Worm (Caenorhabditis elegans) whole organism, midembryonic: ENCODE data around the gene twk-44.

Experiments used
- T22C8.4 ChIP-seq: fragments of 200-800 bp; sonication (Bioruptor generic); IDR thresholded peaks from 2 replicates; pipeline ENCODE4 v1.3.6; 2022; ENCODE audit warnings: missing genetic modification characterization, missing compliant biosample characterization
- cog-1 ChIP-seq: sonication (generic microtip); optimal IDR thresholded peaks from 2 replicates; lab custom pipeline; 2016; ENCODE audit warnings: missing genetic modification characterization, missing compliant biosample characterization
- flt-1 ChIP-seq: fragments of 200-800 bp; sonication (Bioruptor generic); IDR thresholded peaks from 2 replicates; pipeline ENCODE4 v1.3.6; 2022; ENCODE audit warnings: missing genetic modification characterization, missing compliant biosample characterization
- klf-2 ChIP-seq: fragments of 200-800 bp; sonication (Bioruptor generic); conservative IDR thresholded peaks from 2 replicates; pipeline ENCODE4 v1.3.6; 2022; ENCODE audit warnings: missing genetic modification reagents, missing genetic modification characterization, missing compliant biosample characterization
- med-1 ChIP-seq: sonication (generic microtip); optimal IDR thresholded peaks from 2 replicates; lab custom pipeline; 2017; ENCODE audit warnings: missing genetic modification characterization, mild to moderate bottlenecking, missing compliant biosample characterization, antibody characterized with exemption, missing genetic modification reagents; ENCODE audit not compliant: insufficient read depth
- ref-1 ChIP-seq: fragments of 200-800 bp; sonication (Bioruptor generic); conservative IDR thresholded peaks from 2 replicates; pipeline ENCODE4 v1.3.6; 2022; ENCODE audit warnings: missing genetic modification reagents, missing genetic modification characterization, missing compliant biosample characterization
- tab-1 ChIP-seq: fragments of 200-800 bp; sonication (Bioruptor generic); IDR thresholded peaks from 2 replicates; pipeline ENCODE4 v1.3.6; 2022; ENCODE audit warnings: missing genetic modification characterization, missing compliant biosample characterization
- ztf-23 ChIP-seq: fragments of 200-800 bp; sonication (Bioruptor generic); IDR thresholded peaks from 2 replicates; pipeline ENCODE4 v1.3.6; 2022; ENCODE audit warnings: missing genetic modification reagents, missing genetic modification characterization, missing compliant biosample characterization
- ztf-29 ChIP-seq: fragments of 200-800 bp; sonication (Bioruptor generic); IDR thresholded peaks from 2 replicates; pipeline ENCODE4 v1.3.6; 2022; ENCODE audit warnings: missing genetic modification reagents, missing genetic modification characterization, missing compliant biosample characterization

- no peak for TF ChIP-seq flt-1 (GFP tag; lab: Robert Waterston, UW)
- TF ChIP-seq med-1 (GFP tag; lab: Kevin White, UChicago): no peak
- no peak for TF ChIP-seq ref-1 (GFP tag; lab: Robert Waterston, UW)
- TF ChIP-seq T22C8.4 (GFP tag; lab: Robert Waterston, UW): no peak
- TF ChIP-seq cog-1 (tag; lab: Kevin White, UChicago): peak; percentile 8
- no peak for TF ChIP-seq ztf-23 (GFP tag; lab: Robert Waterston, UW)
- no peak for TF ChIP-seq tab-1
- TF ChIP-seq klf-2 (GFP tag; lab: Robert Waterston, UW): no peak
- TF ChIP-seq ztf-29 (GFP tag; lab: Robert Waterston, UW): no peak
Observed at ce11 chrX:11607500-11607823, 19.5 kb downstream of the twk-44 start.
